Fruit fly (Drosophila melanogaster) whole organism, embryonic: ENCODE measurements around the gene CG16903.

ENCODE experiments used
- Adf1 ChIP-seq: fragments of 200-800 bp; sonication (Bioruptor generic); IDR thresholded peaks from 2 replicates; pipeline ENCODE4 v1.3.6; 2022; ENCODE audit warnings: missing biosample characterization, missing genetic modification characterization
- CG12659 ChIP-seq: fragments of 200-800 bp; sonication (Bioruptor generic); optimal IDR thresholded peaks from 3 replicates; lab custom pipeline; 2017; ENCODE audit warnings: mild to moderate bottlenecking, missing biosample characterization, missing genetic modification reagents, missing genetic modification characterization
- CG12769 ChIP-seq: fragments of 200-800 bp; sonication (Bioruptor generic); optimal IDR thresholded peaks from 2 replicates; lab custom pipeline; 2019; ENCODE audit warnings: missing biosample characterization, mild to moderate bottlenecking, missing genetic modification characterization, moderate library complexity
- CG13287 ChIP-seq: fragments of 200-800 bp; sonication (Bioruptor generic); IDR thresholded peaks from 2 replicates; pipeline ENCODE4 v1.3.6; 2022; ENCODE audit warnings: missing biosample characterization, missing genetic modification characterization; ENCODE audit not compliant: partially characterized antibody
- CG1602 ChIP-seq: fragments of 200-800 bp; sonication (Bioruptor generic); optimal IDR thresholded peaks from 3 replicates; lab custom pipeline; 2016; ENCODE audit warnings: missing biosample characterization, missing genetic modification characterization
- CG17328 ChIP-seq: fragments of 200-800 bp; sonication (Bioruptor generic); IDR thresholded peaks from 2 replicates; pipeline ENCODE4 v1.3.6; 2022; ENCODE audit warnings: missing biosample characterization, missing genetic modification characterization
- CG17385 ChIP-seq: fragments of 200-800 bp; sonication (Bioruptor generic); optimal IDR thresholded peaks from 3 replicates; lab custom pipeline; 2018; ENCODE audit warnings: missing biosample characterization, mild to moderate bottlenecking, missing genetic modification characterization
- CG17912 ChIP-seq: fragments of 200-800 bp; sonication (Bioruptor generic); optimal IDR thresholded peaks from 2 replicates; lab custom pipeline; 2018; ENCODE audit warnings: missing biosample characterization, mild to moderate bottlenecking, missing genetic modification characterization
- CG2712 ChIP-seq: fragments of 200-800 bp; optimal IDR thresholded peaks from 3 replicates; lab custom pipeline; 2019; ENCODE audit warnings: missing biosample characterization, mild to moderate bottlenecking, missing genetic modification characterization, moderate library complexity
- CG5180 ChIP-seq: fragments of 200-800 bp; sonication (Bioruptor generic); optimal IDR thresholded peaks from 3 replicates; lab custom pipeline; 2017; ENCODE audit warnings: missing biosample characterization, missing genetic modification characterization, mild to moderate bottlenecking, moderate library complexity, missing genetic modification reagents
- CG8290 ChIP-seq, 3 experiments: fragments of 200-800 bp; sonication (Bioruptor generic); optimal IDR thresholded peaks; 2 replicates each; lab custom pipeline; 2016 to 2019; ENCODE audit warnings: missing biosample characterization in 3 of 3, missing genetic modification characterization in 3 of 3, mild to moderate bottlenecking in 2 of 3, moderate library complexity in 1 of 3
- CG9727 ChIP-seq: fragments of 200-800 bp; sonication (Bioruptor generic); optimal IDR thresholded peaks from 3 replicates; lab custom pipeline; 2017; ENCODE audit warnings: missing biosample characterization, mild to moderate bottlenecking, missing genetic modification characterization
- Dbx ChIP-seq: fragments of 200-800 bp; sonication (Bioruptor generic); IDR thresholded peaks from 3 replicates; pipeline ENCODE4 v1.3.6; 2022; ENCODE audit warnings: missing biosample characterization, missing genetic modification characterization
- Dll ChIP-seq: fragments of 200-800 bp; sonication (Bioruptor generic); IDR thresholded peaks from 4 replicates; pipeline ENCODE4 v1.3.6; 2022; ENCODE audit warnings: missing biosample characterization, missing genetic modification characterization; ENCODE audit not compliant: partially characterized antibody
- E2f2 ChIP-seq: fragments of 200-800 bp; sonication (Bioruptor generic); IDR thresholded peaks from 2 replicates; pipeline ENCODE4 v1.3.6; 2022; ENCODE audit warnings: missing biosample characterization, missing genetic modification characterization
- Ets65A ChIP-seq: fragments of 200-800 bp; sonication (Bioruptor generic); peaks from one replicate; lab custom pipeline; 2016; ENCODE audit warnings: missing biosample characterization, missing genetic modification characterization
- Hmr ChIP-seq: fragments of 200-800 bp; sonication (Bioruptor generic); optimal IDR thresholded peaks from 3 replicates; lab custom pipeline; 2017; ENCODE audit warnings: mild to moderate bottlenecking, missing biosample characterization, missing genetic modification reagents, missing genetic modification characterization
- Jarid2 ChIP-seq: fragments of 200-800 bp; sonication (Bioruptor generic); optimal IDR thresholded peaks from 3 replicates; lab custom pipeline; 2017; ENCODE audit warnings: mild to moderate bottlenecking, missing biosample characterization, missing genetic modification reagents, missing genetic modification characterization
- MTF-1 ChIP-seq: fragments of 200-800 bp; sonication (Bioruptor generic); optimal IDR thresholded peaks from 2 replicates; lab custom pipeline; 2018; ENCODE audit warnings: missing biosample characterization, mild to moderate bottlenecking, missing genetic modification characterization, borderline replicate concordance
- Med ChIP-seq: fragments of 200-800 bp; sonication (Bioruptor generic); peaks from one replicate; lab custom pipeline; 2016; ENCODE audit warnings: missing biosample characterization, missing genetic modification characterization, mild to moderate bottlenecking, inconsistent platforms, moderate library complexity
- Nf-YC ChIP-seq: fragments of 200-800 bp; optimal IDR thresholded peaks from 3 replicates; lab custom pipeline; 2019; ENCODE audit warnings: missing biosample characterization, mild to moderate bottlenecking, missing genetic modification characterization, moderate library complexity
- Side ChIP-seq: fragments of 200-800 bp; sonication (Bioruptor generic); optimal IDR thresholded peaks from 2 replicates; lab custom pipeline; 2016; ENCODE audit warnings: missing biosample characterization, missing genetic modification characterization
- Sin3A ChIP-seq: fragments of >200 bp; optimal IDR thresholded peaks from 2 replicates; lab custom pipeline; 2018
- YL-1 ChIP-seq: fragments of 200-800 bp; sonication (Bioruptor generic); optimal IDR thresholded peaks from 3 replicates; lab custom pipeline; 2017; ENCODE audit warnings: missing biosample characterization, mild to moderate bottlenecking, missing genetic modification characterization
- abd-A ChIP-seq: fragments of 200-800 bp; sonication (Bioruptor generic); optimal IDR thresholded peaks from 3 replicates; lab custom pipeline; 2019; ENCODE audit warnings: missing biosample characterization, mild to moderate bottlenecking, missing genetic modification characterization, moderate library complexity
- bowl ChIP-seq: fragments of 200-800 bp; sonication (Bioruptor generic); IDR thresholded peaks from 2 replicates; pipeline ENCODE4 v1.3.6; 2022; ENCODE audit warnings: missing biosample characterization, missing genetic modification characterization
- cato ChIP-seq: fragments of 200-800 bp; sonication (Bioruptor generic); optimal IDR thresholded peaks from 2 replicates; lab custom pipeline; 2016; ENCODE audit warnings: missing biosample characterization, missing genetic modification characterization, borderline replicate concordance
- chinmo ChIP-seq: fragments of 200-800 bp; sonication (Bioruptor generic); IDR thresholded peaks from 4 replicates; pipeline ENCODE4 v1.3.6; 2022; ENCODE audit warnings: missing biosample characterization, missing genetic modification characterization; ENCODE audit not compliant: partially characterized antibody
- chn ChIP-seq: fragments of 200-800 bp; sonication (Bioruptor generic); optimal IDR thresholded peaks from 2 replicates; lab custom pipeline; 2016; ENCODE audit warnings: missing biosample characterization, missing genetic modification characterization
- ci ChIP-seq: fragments of 200-800 bp; sonication (Bioruptor generic); IDR thresholded peaks from 3 replicates; pipeline ENCODE4 v1.3.6; 2022; ENCODE audit warnings: missing biosample characterization, missing genetic modification characterization
- crc ChIP-seq: fragments of 200-800 bp; sonication (Bioruptor generic); optimal IDR thresholded peaks from 2 replicates; lab custom pipeline; 2016; ENCODE audit warnings: missing biosample characterization, missing genetic modification characterization
- crol ChIP-seq: fragments of 200-800 bp; sonication (Bioruptor generic); IDR thresholded peaks from 2 replicates; pipeline ENCODE4 v1.3.6; 2022; ENCODE audit warnings: missing biosample characterization, missing genetic modification characterization
- gsb-n ChIP-seq: fragments of 200-800 bp; sonication (Bioruptor generic); optimal IDR thresholded peaks from 3 replicates; lab custom pipeline; 2018; ENCODE audit warnings: missing biosample characterization, mild to moderate bottlenecking, missing genetic modification characterization
- hkb ChIP-seq, 2 experiments: fragments of 200-800 bp in 1 of 2; fragments of >200 bp in 1 of 2; sonication (Bioruptor generic) in 1 of 2; IDR thresholded peaks in 1 of 2; optimal IDR thresholded peaks in 1 of 2; 2 replicates each; pipeline versions ENCODE4 v1.3.6 to Lab custom; 2017 to 2022; ENCODE audit warnings: missing biosample characterization in 1 of 2, missing genetic modification characterization in 1 of 2
- kni ChIP-seq: fragments of 200-800 bp; sonication (Bioruptor generic); optimal IDR thresholded peaks from 3 replicates; lab custom pipeline; 2017; ENCODE audit warnings: mild to moderate bottlenecking, missing biosample characterization, missing genetic modification reagents, missing genetic modification characterization
- knrl ChIP-seq: fragments of 200-800 bp; sonication (Bioruptor generic); IDR thresholded peaks from 3 replicates; pipeline ENCODE4 v1.3.6; 2022; ENCODE audit warnings: missing biosample characterization, missing genetic modification characterization; ENCODE audit not compliant: partially characterized antibody
- mam ChIP-seq: fragments of 200-800 bp; sonication (Bioruptor generic); optimal IDR thresholded peaks from 3 replicates; lab custom pipeline; 2016; ENCODE audit warnings: missing biosample characterization, missing genetic modification characterization
- oc ChIP-seq: fragments of 200-800 bp; sonication (Bioruptor generic); optimal IDR thresholded peaks from 2 replicates; lab custom pipeline; 2018; ENCODE audit warnings: missing biosample characterization, mild to moderate bottlenecking, missing genetic modification characterization, moderate library complexity
- pan ChIP-seq, 4 experiments: fragments of >200 bp in 3 of 4; fragments of 200-800 bp in 1 of 4; sonication (Bioruptor generic) in 1 of 4; optimal IDR thresholded peaks in 3 of 4; IDR thresholded peaks in 1 of 4; 2 replicates each; pipeline versions ENCODE4 v1.3.6 to Lab custom; 2017 to 2022; ENCODE audit warnings: missing biosample characterization in 2 of 4, missing genetic modification characterization in 2 of 4, mixed read lengths in 1 of 4
- row ChIP-seq: fragments of 200-800 bp; sonication (Bioruptor generic); IDR thresholded peaks from 3 replicates; pipeline ENCODE4 v1.3.6; 2022; ENCODE audit warnings: missing biosample characterization, missing genetic modification characterization
- sd ChIP-seq: fragments of 200-800 bp; sonication (Bioruptor generic); optimal IDR thresholded peaks from 3 replicates; lab custom pipeline; 2018; ENCODE audit warnings: missing biosample characterization, mild to moderate bottlenecking, missing genetic modification characterization, moderate library complexity
- sens-2 ChIP-seq: fragments of 200-800 bp; sonication (Bioruptor generic); IDR thresholded peaks from 2 replicates; pipeline ENCODE4 v1.3.6; 2022; ENCODE audit warnings: missing biosample characterization, missing genetic modification characterization
- so ChIP-seq: fragments of 200-800 bp; sonication (Bioruptor generic); IDR thresholded peaks from 3 replicates; pipeline ENCODE4 v1.3.6; 2022; ENCODE audit warnings: missing biosample characterization, missing genetic modification characterization
- sr ChIP-seq: fragments of 200-800 bp; sonication (Bioruptor generic); IDR thresholded peaks from 3 replicates; pipeline ENCODE4 v1.3.6; 2022; ENCODE audit warnings: missing biosample characterization, missing genetic modification characterization
- unc-4 ChIP-seq: fragments of 200-800 bp; sonication (Bioruptor generic); IDR thresholded peaks from 2 replicates; pipeline ENCODE4 v1.3.6; 2022; ENCODE audit warnings: missing biosample characterization, missing genetic modification characterization; ENCODE audit not compliant: partially characterized antibody
- zen ChIP-seq: fragments of 200-800 bp; sonication (Bioruptor generic); optimal IDR thresholded peaks from 3 replicates; lab custom pipeline; 2018; ENCODE audit warnings: missing biosample characterization, mild to moderate bottlenecking, missing genetic modification characterization, moderate library complexity
- zen2 ChIP-seq: fragments of 200-800 bp; sonication (Bioruptor generic); IDR thresholded peaks from 3 replicates; pipeline ENCODE4 v1.3.6; 2022; ENCODE audit warnings: missing biosample characterization, missing genetic modification characterization; ENCODE audit not compliant: partially characterized antibody

Gene CG16903

DNA sequence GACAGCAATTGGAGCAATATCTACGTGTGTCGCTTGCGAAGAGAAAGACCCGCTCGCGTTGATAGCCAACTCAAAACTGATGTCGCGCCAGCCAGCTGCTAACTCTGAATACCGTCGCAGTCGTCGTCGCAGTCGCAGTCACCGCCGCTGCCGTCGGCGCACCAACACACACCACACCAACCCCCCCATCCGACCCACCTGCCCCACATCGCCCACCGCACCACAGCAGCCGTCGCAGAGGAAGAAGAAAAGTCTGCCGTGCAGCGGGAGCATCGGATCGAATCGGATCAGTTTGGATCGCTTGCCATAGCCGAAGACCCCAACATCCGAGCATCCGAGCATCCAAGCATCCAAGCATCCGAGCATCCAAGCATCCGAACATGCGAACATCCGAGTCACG, 43.8 kb downstream of the CG16903 start (continued):
- peak; percentile 82 for TF ChIP-seq chinmo (GFP tag; lab: Robert Waterston, UW)
- TF ChIP-seq CG17912 (GFP tag; lab: Kevin White, UChicago), result no peak
- TF ChIP-seq CG5180 (GFP tag; lab: Kevin White, UChicago), result peak; percentile 74
- no peak for TF ChIP-seq crc (GFP tag; lab: Kevin White, UChicago)
- no peak for TF ChIP-seq gsb-n (tag; lab: Kevin White, UChicago)
- TF ChIP-seq MTF-1, result peak; percentile 16
- no peak for TF ChIP-seq mam (GFP tag; lab: Kevin White, UChicago)
- peak; percentile 77 for TF ChIP-seq sr (GFP tag; lab: Robert Waterston, UW)
- peak; percentile 32 for TF ChIP-seq CG17385 (GFP tag; lab: Kevin White, UChicago)
- no peak for TF ChIP-seq CG9727 (GFP tag; lab: Kevin White, UChicago)
- TF ChIP-seq sd (tag; lab: Kevin White, UChicago), result peak; percentile 37
- no peak for TF ChIP-seq pan (optimal IDR thresholded peaks at IDR 0.05; lab: Kevin White, UChicago)
- TF ChIP-seq pan (GFP tag; optimal IDR thresholded peaks at IDR 0.05 in 1 of 2, IDR thresholded peaks at IDR 0.05 in 1 of 2), result no peak
- TF ChIP-seq CG12769 (tag; lab: Kevin White, UChicago), result peak; percentile 92
- TF ChIP-seq E2f2, result no peak
- TF ChIP-seq Sin3A (lab: Kevin White, UChicago), result no peak
- TF ChIP-seq hkb (optimal IDR thresholded peaks at IDR 0.05; lab: Kevin White, UChicago), result no peak
- TF ChIP-seq hkb (GFP tag; IDR thresholded peaks at IDR 0.05; lab: Robert Waterston, UW), result no peak
- 0 out of 2 replicates have a peak, but pooled peaks have one; percentile 18 for TF ChIP-seq sens-2 (GFP tag; lab: Robert Waterston, UW)
- no peak for TF ChIP-seq CG8290 (GFP tag; optimal IDR thresholded peaks at IDR 0.05; lab: Kevin White, UChicago)
- peak in 1 of 2 experiments; percentile 56 for TF ChIP-seq CG8290 (tag; optimal IDR thresholded peaks at IDR 0.05; lab: Kevin White, UChicago)
- no peak for TF ChIP-seq CG12659
- TF ChIP-seq kni, result peak; percentile 69
- TF ChIP-seq crol (GFP tag; lab: Robert Waterston, UW), result peak; percentile 94
- TF ChIP-seq bowl (GFP tag; lab: Robert Waterston, UW), result 0 out of 2 replicates have a peak, but pooled peaks have one; percentile 24
- TF ChIP-seq Hmr (GFP tag; lab: Kevin White, UChicago), result no peak
- peak; percentile 7 for TF ChIP-seq Nf-YC (tag; lab: Kevin White, UChicago)
- TF ChIP-seq Med (GFP tag; lab: Kevin White, UChicago), result peak; percentile 28
- 0 out of 3 replicates have a peak, but pooled peaks have one; percentile 25 for TF ChIP-seq knrl (GFP tag; lab: Robert Waterston, UW)
- TF ChIP-seq CG17328 (GFP tag; lab: Robert Waterston, UW), result no peak
- TF ChIP-seq Dbx (GFP tag; lab: Robert Waterston, UW), result peak; percentile 17; the same call in 1 of the 3 replicates
- TF ChIP-seq Jarid2 (GFP tag; lab: Kevin White, UChicago), result peak; percentile 76
- TF ChIP-seq oc (tag; lab: Kevin White, UChicago), result no peak
- no peak for TF ChIP-seq CG2712 (tag; lab: Kevin White, UChicago)
- peak; percentile 57; the same call in 2 of the 3 replicates for TF ChIP-seq ci
- 0 out of 3 replicates have a peak, but pooled peaks have one; percentile 23 for TF ChIP-seq zen2 (GFP tag; lab: Robert Waterston, UW)
- TF ChIP-seq chn, result peak; percentile 17
- TF ChIP-seq CG13287, result peak; percentile 7; the same call in 1 of the 2 replicates

DNA sequence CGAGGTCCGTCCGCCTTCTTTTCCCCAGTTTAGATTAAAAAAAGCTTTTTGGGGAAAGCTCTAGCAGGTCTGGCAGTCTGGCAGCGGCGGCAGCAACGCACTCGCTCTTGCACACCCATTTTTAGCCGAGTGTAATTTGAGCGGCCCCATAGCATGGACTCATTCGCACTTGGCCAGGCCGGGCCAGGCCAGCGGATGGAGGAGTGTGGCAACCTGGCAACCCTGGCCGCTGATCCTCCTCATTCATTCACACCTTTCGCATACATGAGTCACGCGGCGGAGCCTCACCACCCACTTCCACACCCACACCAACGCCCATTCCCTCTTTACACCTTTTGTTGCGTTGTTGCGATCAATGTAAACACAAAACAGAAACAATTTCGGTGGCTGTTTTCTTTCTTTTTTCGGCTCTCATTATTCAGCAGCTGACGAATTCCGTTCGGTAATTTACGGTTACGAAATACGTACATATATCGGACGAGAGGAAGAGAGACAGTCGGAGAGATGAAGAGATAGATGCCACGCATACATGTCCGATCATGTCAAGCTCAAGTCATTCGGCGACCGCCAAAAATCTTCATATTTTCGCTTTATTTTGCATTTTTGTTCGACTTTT, 47.3 kb downstream of the CG16903 start:
- TF ChIP-seq YL-1 (GFP tag; lab: Kevin White, UChicago), result no peak
- TF ChIP-seq CG2712 (tag; lab: Kevin White, UChicago), result no peak
- TF ChIP-seq ci, result 0 out of 3 replicates have a peak, but pooled peaks have one; percentile 25
- no peak for TF ChIP-seq Ets65A
- no peak for TF ChIP-seq CG8290 (GFP tag; optimal IDR thresholded peaks at IDR 0.05; lab: Kevin White, UChicago)
- peak in 1 of 2 experiments; percentile 23 for TF ChIP-seq CG8290 (tag; optimal IDR thresholded peaks at IDR 0.05; lab: Kevin White, UChicago)
- TF ChIP-seq so (GFP tag; lab: Robert Waterston, UW), result peak; percentile 92
- TF ChIP-seq Side (GFP tag; lab: Kevin White, UChicago), result no peak
- TF ChIP-seq zen (tag; lab: Kevin White, UChicago), result no peak
- no peak for TF ChIP-seq CG1602 (GFP tag; lab: Kevin White, UChicago)
- no peak for TF ChIP-seq row (GFP tag; lab: Robert Waterston, UW)
- no peak for TF ChIP-seq unc-4
- no peak for TF ChIP-seq cato (GFP tag; lab: Kevin White, UChicago)
- peak; percentile 73 for TF ChIP-seq Med (GFP tag; lab: Kevin White, UChicago)
- TF ChIP-seq Adf1 (GFP tag; lab: Robert Waterston, UW), result peak; percentile 41
- no peak for TF ChIP-seq abd-A (tag; lab: Kevin White, UChicago)
- TF ChIP-seq Dll (GFP tag; lab: Robert Waterston, UW), result no peak
